Worm (Caenorhabditis elegans) whole organism, mixed stage, embryonic: Measurements from ENCODE around the gene clp-9.

Experiments used
- ceh-83 ChIP-seq: fragments of 200-800 bp; sonication (Bioruptor generic); optimal IDR thresholded peaks from 2 replicates; lab custom pipeline; 2018; ENCODE audit warnings: mild to moderate bottlenecking, missing genetic modification characterization, missing compliant biosample characterization
- elt-1 ChIP-seq: sonication (generic microtip); optimal IDR thresholded peaks from 2 replicates; lab custom pipeline; 2017; ENCODE audit warnings: missing genetic modification characterization, mild to moderate bottlenecking, missing compliant biosample characterization, antibody characterized with exemption, moderate library complexity, borderline replicate concordance; ENCODE audit not compliant: insufficient read depth
- lin-13 ChIP-seq: fragments of 150-350 bp; optimal IDR thresholded peaks from 2 replicates; lab custom pipeline; 2014; ENCODE audit warnings: missing biosample characterization, missing genetic modification characterization
- lin-32 ChIP-seq: fragments of 200-800 bp; sonication (Bioruptor generic); optimal IDR thresholded peaks from 2 replicates; lab custom pipeline; 2018; ENCODE audit warnings: mild to moderate bottlenecking, missing genetic modification characterization, missing compliant biosample characterization
- lsy-2 ChIP-seq: fragments of 150-350 bp; optimal IDR thresholded peaks from 2 replicates; lab custom pipeline; 2014; ENCODE audit warnings: missing biosample characterization, missing genetic modification characterization
- mab-5 ChIP-seq: fragments of 150-350 bp; optimal IDR thresholded peaks from 2 replicates; lab custom pipeline; 2014; ENCODE audit warnings: missing biosample characterization, missing genetic modification characterization
- nhr-12 ChIP-seq: fragments of 150-350 bp; optimal IDR thresholded peaks from 2 replicates; lab custom pipeline; 2014; ENCODE audit warnings: missing biosample characterization, missing genetic modification characterization
- nhr-2 ChIP-seq: fragments of 150-350 bp; optimal IDR thresholded peaks from 2 replicates; lab custom pipeline; 2014; ENCODE audit warnings: missing biosample characterization, missing genetic modification characterization
- nhr-237 ChIP-seq: fragments of 150-350 bp; optimal IDR thresholded peaks from 2 replicates; lab custom pipeline; 2014; ENCODE audit warnings: missing biosample characterization, missing genetic modification characterization
- sem-2 ChIP-seq: fragments of 200-800 bp; sonication (Bioruptor generic); optimal IDR thresholded peaks from 2 replicates; lab custom pipeline; 2018; ENCODE audit warnings: mild to moderate bottlenecking, missing genetic modification characterization, missing compliant biosample characterization
- unc-120 ChIP-seq: sonication (generic microtip); optimal IDR thresholded peaks from 2 replicates; lab custom pipeline; 2017; ENCODE audit warnings: missing genetic modification characterization, missing compliant biosample characterization; ENCODE audit not compliant: poor library complexity, severe bottlenecking
- unc-62 ChIP-seq: fragments of 150-350 bp; optimal IDR thresholded peaks from 2 replicates; lab custom pipeline; 2014; ENCODE audit warnings: missing biosample characterization, missing genetic modification reagents, missing genetic modification characterization
- ztf-11 ChIP-seq: fragments of 150-350 bp; optimal IDR thresholded peaks from 2 replicates; lab custom pipeline; 2014; ENCODE audit warnings: missing biosample characterization, missing genetic modification characterization

- TF ChIP-seq nhr-12 (tag; lab: Kevin White, UChicago) (no peak), lsy-2 (tag; lab: Kevin White, UChicago) (no peak), mab-5 (tag; lab: Kevin White, UChicago) (no peak), lin-13 (no peak), ceh-83 (no peak), unc-62 (GFP tag; lab: Kevin White, UChicago) (no peak), lin-32 (GFP tag; lab: Kevin White, UChicago) (no peak), sem-2 (GFP tag; lab: Kevin White, UChicago) (no peak), ztf-11 (tag; lab: Kevin White, UChicago) (no peak), elt-1 (tag; lab: Kevin White, UChicago) (no peak), unc-120 (tag; lab: Kevin White, UChicago) (no peak), nhr-2 (no peak), nhr-237 (tag; lab: Kevin White, UChicago) (no peak)
Observed at ce11 chrV:9916665-9917064, 30.9 kb upstream of the clp-9 start, which contains the start of gene C50H2.4.
